Fruit fly (Drosophila melanogaster) whole organism: ENCODE measurements around the gene CG34012.

ENCODE experiments used
- psq ChIP-seq: fragments of >200 bp; optimal IDR thresholded peaks from 2 replicates; lab custom pipeline; 2017
- usp ChIP-seq: fragments of >200 bp; optimal IDR thresholded peaks from 2 replicates; lab custom pipeline; 2017; ENCODE audit warnings: missing biosample characterization, missing genetic modification characterization, mixed read lengths

DNA sequence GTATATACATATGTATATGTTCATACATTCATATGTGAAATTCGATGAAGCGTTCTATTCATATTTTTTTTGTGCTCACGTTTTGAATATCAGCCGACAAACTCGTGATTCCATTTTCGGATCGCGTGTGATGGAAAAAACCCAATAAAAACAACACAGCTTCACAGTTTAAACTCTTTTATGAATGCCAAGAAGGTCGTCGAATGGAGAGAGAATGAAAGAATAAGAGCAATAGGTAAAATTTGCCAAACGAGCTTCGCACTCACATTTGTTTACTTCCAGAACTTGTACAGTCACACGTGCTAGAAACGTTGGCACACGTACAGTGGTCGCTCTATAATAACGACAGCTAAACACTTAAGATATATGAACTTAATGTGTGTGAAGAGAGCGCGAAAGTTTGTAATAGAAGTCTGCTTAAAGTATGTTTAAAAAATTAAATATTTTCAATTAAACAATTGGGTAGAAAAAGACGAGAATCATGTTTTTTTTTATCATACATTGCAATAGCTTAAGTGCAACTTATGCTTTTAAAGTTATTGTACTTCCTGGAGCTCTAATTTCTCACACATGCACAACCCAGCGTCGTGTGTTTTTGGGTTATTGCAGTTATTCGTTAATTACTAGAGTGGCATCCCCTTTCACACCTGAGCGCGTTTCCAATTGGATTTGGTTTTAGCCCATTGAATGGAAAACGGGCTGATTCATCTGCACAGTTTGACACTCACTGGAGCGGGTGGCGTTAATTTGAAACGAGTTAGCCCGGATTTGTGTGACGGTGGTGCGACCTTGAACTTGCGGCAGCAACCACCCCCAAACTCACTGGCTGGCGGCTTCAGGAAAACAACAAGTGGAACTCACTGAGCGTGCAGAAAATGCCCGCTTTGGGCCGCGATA is 16.6 kb upstream of the CG34012 start:
- TF ChIP-seq psq (lab: Kevin White, UChicago) (no peak), usp (no peak)
